Fruit fly (Drosophila melanogaster) whole organism, embryonic: ENCODE measurements around the gene CG12206.

ENCODE experiments used
- ATbp ChIP-seq: fragments of 200-800 bp; sonication (Bioruptor generic); optimal IDR thresholded peaks from 2 replicates; lab custom pipeline; 2017; ENCODE audit warnings: missing biosample characterization, mild to moderate bottlenecking, missing genetic modification characterization, missing genetic modification reagents
- Abd-B ChIP-seq: fragments of 200-800 bp; sonication (Bioruptor generic); optimal IDR thresholded peaks from 2 replicates; lab custom pipeline; 2018; ENCODE audit warnings: missing biosample characterization, mild to moderate bottlenecking, missing genetic modification characterization, moderate library complexity
- Adf1 ChIP-seq: fragments of 200-800 bp; sonication (Bioruptor generic); IDR thresholded peaks from 2 replicates; pipeline ENCODE4 v1.3.6; 2022; ENCODE audit warnings: missing biosample characterization, missing genetic modification characterization
- Asciz ChIP-seq: fragments of 200-800 bp; sonication (Bioruptor generic); optimal IDR thresholded peaks from 2 replicates; lab custom pipeline; 2017; ENCODE audit warnings: missing biosample characterization, mild to moderate bottlenecking, missing genetic modification characterization, missing genetic modification reagents
- CG10431 ChIP-seq: fragments of 200-800 bp; sonication (Bioruptor generic); optimal IDR thresholded peaks from 3 replicates; lab custom pipeline; 2018; ENCODE audit warnings: missing biosample characterization, mild to moderate bottlenecking, missing genetic modification characterization
- CG11247 ChIP-seq: fragments of 200-800 bp; sonication (Bioruptor generic); IDR thresholded peaks from 2 replicates; pipeline ENCODE4 v1.3.6; 2022; ENCODE audit warnings: missing biosample characterization, missing genetic modification characterization
- CG12219 ChIP-seq: fragments of 200-800 bp; sonication (Bioruptor generic); optimal IDR thresholded peaks from 3 replicates; lab custom pipeline; 2018; ENCODE audit warnings: missing biosample characterization, mild to moderate bottlenecking, missing genetic modification characterization
- CG12659 ChIP-seq: fragments of 200-800 bp; sonication (Bioruptor generic); optimal IDR thresholded peaks from 3 replicates; lab custom pipeline; 2017; ENCODE audit warnings: mild to moderate bottlenecking, missing biosample characterization, missing genetic modification reagents, missing genetic modification characterization
- CG14667 ChIP-seq: fragments of 200-800 bp; sonication (Bioruptor generic); IDR thresholded peaks from 2 replicates; pipeline ENCODE4 v1.3.6; 2022; ENCODE audit warnings: missing biosample characterization, missing genetic modification characterization
- CG15073 ChIP-seq: fragments of 200-800 bp; sonication (Bioruptor generic); optimal IDR thresholded peaks from 2 replicates; lab custom pipeline; 2016; ENCODE audit warnings: missing biosample characterization, missing genetic modification characterization
- CG17359 ChIP-seq: fragments of 200-800 bp; sonication (Bioruptor generic); optimal IDR thresholded peaks from 3 replicates; lab custom pipeline; 2018; ENCODE audit warnings: missing biosample characterization, mild to moderate bottlenecking, missing genetic modification characterization, moderate library complexity
- CG17568 ChIP-seq: fragments of 200-800 bp; sonication (Bioruptor generic); optimal IDR thresholded peaks from 2 replicates; lab custom pipeline; 2018; ENCODE audit warnings: missing biosample characterization, mild to moderate bottlenecking, missing genetic modification characterization, moderate library complexity
- CG18476 ChIP-seq: fragments of 200-800 bp; sonication (Bioruptor generic); optimal IDR thresholded peaks from 2 replicates; lab custom pipeline; 2016; ENCODE audit warnings: missing biosample characterization, mild to moderate bottlenecking, missing genetic modification characterization
- CG34224 ChIP-seq: fragments of 200-800 bp; sonication (Bioruptor generic); IDR thresholded peaks from 3 replicates; pipeline ENCODE4 v1.3.6; 2022; ENCODE audit warnings: missing biosample characterization, missing genetic modification characterization; ENCODE audit not compliant: partially characterized antibody
- CG4854 ChIP-seq: fragments of 200-800 bp; sonication (Bioruptor generic); optimal IDR thresholded peaks from 2 replicates; lab custom pipeline; 2016; ENCODE audit warnings: missing biosample characterization, missing genetic modification characterization, inconsistent platforms
- CG7839 ChIP-seq: fragments of 200-800 bp; sonication (Bioruptor generic); optimal IDR thresholded peaks from 3 replicates; lab custom pipeline; 2018; ENCODE audit warnings: missing biosample characterization, mild to moderate bottlenecking, missing genetic modification characterization, moderate library complexity
- CG7928 ChIP-seq: fragments of 200-800 bp; sonication (Bioruptor generic); optimal IDR thresholded peaks from 2 replicates; lab custom pipeline; 2017; ENCODE audit warnings: missing biosample characterization, mild to moderate bottlenecking, missing genetic modification characterization
- CG9727 ChIP-seq: fragments of 200-800 bp; sonication (Bioruptor generic); optimal IDR thresholded peaks from 3 replicates; lab custom pipeline; 2017; ENCODE audit warnings: missing biosample characterization, mild to moderate bottlenecking, missing genetic modification characterization
- CG9817 ChIP-seq: fragments of 200-800 bp; sonication (Bioruptor generic); optimal IDR thresholded peaks from 2 replicates; lab custom pipeline; 2018; ENCODE audit warnings: missing biosample characterization, mild to moderate bottlenecking, missing genetic modification characterization, moderate library complexity
- CHES-1-like ChIP-seq: fragments of 200-800 bp; sonication (Bioruptor generic); optimal IDR thresholded peaks from 2 replicates; lab custom pipeline; 2016; ENCODE audit warnings: missing biosample characterization, missing genetic modification characterization
- CTCF ChIP-seq: fragments of 200-800 bp; sonication (Bioruptor generic); optimal IDR thresholded peaks from 2 replicates; lab custom pipeline; 2017; ENCODE audit warnings: missing biosample characterization, mild to moderate bottlenecking, missing genetic modification characterization, moderate library complexity
- CkIIα-i1 ChIP-seq: fragments of 200-800 bp; sonication (Bioruptor generic); IDR thresholded peaks from 2 replicates; pipeline ENCODE4 v1.3.6; 2022; ENCODE audit warnings: missing biosample characterization, missing genetic modification characterization
- Deaf1 ChIP-seq: fragments of 200-800 bp; optimal IDR thresholded peaks from 3 replicates; lab custom pipeline; 2019; ENCODE audit warnings: missing biosample characterization, mild to moderate bottlenecking, missing genetic modification characterization, moderate library complexity
- Dek ChIP-seq: fragments of 200-800 bp; sonication (Bioruptor generic); optimal IDR thresholded peaks from 3 replicates; lab custom pipeline; 2019; ENCODE audit warnings: missing biosample characterization, mild to moderate bottlenecking, missing genetic modification characterization, moderate library complexity
- E2f1 ChIP-seq: fragments of 200-800 bp; sonication (Bioruptor generic); IDR thresholded peaks from 2 replicates; pipeline ENCODE4 v1.3.6; 2022; ENCODE audit warnings: missing biosample characterization, missing genetic modification characterization
- Fer1 ChIP-seq: fragments of 200-800 bp; sonication (Bioruptor generic); optimal IDR thresholded peaks from 2 replicates; lab custom pipeline; 2017; ENCODE audit warnings: missing biosample characterization, mild to moderate bottlenecking, missing genetic modification characterization
- Hand ChIP-seq: fragments of 200-800 bp; sonication (Bioruptor generic); optimal IDR thresholded peaks from 2 replicates; lab custom pipeline; 2017; ENCODE audit warnings: mild to moderate bottlenecking, missing biosample characterization, missing genetic modification reagents, missing genetic modification characterization
- HmgD ChIP-seq: fragments of 200-800 bp; sonication (Bioruptor generic); optimal IDR thresholded peaks from 3 replicates; lab custom pipeline; 2016; ENCODE audit warnings: missing biosample characterization, missing genetic modification characterization
- Lhr ChIP-seq: fragments of 200-800 bp; sonication (Bioruptor generic); optimal IDR thresholded peaks from 3 replicates; lab custom pipeline; 2017; ENCODE audit warnings: mild to moderate bottlenecking, missing biosample characterization, missing genetic modification reagents, missing genetic modification characterization
- Ravus ChIP-seq: fragments of 200-800 bp; sonication (Bioruptor generic); IDR thresholded peaks from 2 replicates; pipeline ENCODE4 v1.3.6; 2022; ENCODE audit warnings: missing biosample characterization, missing genetic modification characterization
- Sox102F ChIP-seq: fragments of 200-800 bp; sonication (Bioruptor generic); optimal IDR thresholded peaks from 2 replicates; lab custom pipeline; 2018; ENCODE audit warnings: missing biosample characterization, mild to moderate bottlenecking, missing genetic modification characterization, moderate library complexity
- aop ChIP-seq: fragments of 200-800 bp; sonication (Bioruptor generic); IDR thresholded peaks from 2 replicates; pipeline ENCODE4 v1.3.6; 2022; ENCODE audit warnings: missing biosample characterization, missing genetic modification characterization
- br ChIP-seq: fragments of >200 bp; optimal IDR thresholded peaks from 2 replicates; lab custom pipeline; 2017
- cad ChIP-seq: fragments of >200 bp; optimal IDR thresholded peaks from 2 replicates; lab custom pipeline; 2017; ENCODE audit warnings: missing biosample characterization, missing genetic modification characterization
- cato ChIP-seq: fragments of 200-800 bp; sonication (Bioruptor generic); optimal IDR thresholded peaks from 2 replicates; lab custom pipeline; 2016; ENCODE audit warnings: missing biosample characterization, missing genetic modification characterization, borderline replicate concordance
- caup ChIP-seq: fragments of 200-800 bp; sonication (Bioruptor generic); optimal IDR thresholded peaks from 3 replicates; lab custom pipeline; 2017; ENCODE audit warnings: missing biosample characterization, mild to moderate bottlenecking, missing genetic modification characterization, moderate library complexity; ENCODE audit not compliant: severe bottlenecking
- cwo ChIP-seq: fragments of 200-800 bp; sonication (Bioruptor generic); optimal IDR thresholded peaks from 3 replicates; lab custom pipeline; 2017; ENCODE audit warnings: missing biosample characterization, missing genetic modification characterization, mild to moderate bottlenecking, moderate library complexity, missing genetic modification reagents
- dati ChIP-seq: fragments of 200-800 bp; sonication (Bioruptor generic); IDR thresholded peaks from 2 replicates; pipeline ENCODE4 v1.3.6; 2022; ENCODE audit warnings: missing biosample characterization, missing genetic modification characterization
- hbn ChIP-seq: fragments of 200-800 bp; sonication (Bioruptor generic); IDR thresholded peaks from 2 replicates; pipeline ENCODE4 v1.3.6; 2022; ENCODE audit warnings: missing biosample characterization, missing genetic modification characterization; ENCODE audit not compliant: partially characterized antibody
- ken ChIP-seq: fragments of 200-800 bp; sonication (Bioruptor generic); IDR thresholded peaks from 3 replicates; pipeline ENCODE4 v1.3.6; 2022; ENCODE audit warnings: missing biosample characterization, missing genetic modification characterization
- org-1 ChIP-seq: fragments of 200-800 bp; sonication (Bioruptor generic); optimal IDR thresholded peaks from 2 replicates; lab custom pipeline; 2017; ENCODE audit warnings: missing biosample characterization, missing genetic modification characterization
- peb ChIP-seq: fragments of 200-800 bp; sonication (Bioruptor generic); IDR thresholded peaks from 2 replicates; pipeline ENCODE4 v1.3.6; 2022; ENCODE audit warnings: missing biosample characterization, missing genetic modification characterization
- repo ChIP-seq: fragments of 200-800 bp; sonication (Bioruptor generic); optimal IDR thresholded peaks from 2 replicates; lab custom pipeline; 2016; ENCODE audit warnings: missing biosample characterization, missing genetic modification characterization
- row ChIP-seq: fragments of 200-800 bp; sonication (Bioruptor generic); IDR thresholded peaks from 3 replicates; pipeline ENCODE4 v1.3.6; 2022; ENCODE audit warnings: missing biosample characterization, missing genetic modification characterization
- sens-2 ChIP-seq: fragments of 200-800 bp; sonication (Bioruptor generic); IDR thresholded peaks from 2 replicates; pipeline ENCODE4 v1.3.6; 2022; ENCODE audit warnings: missing biosample characterization, missing genetic modification characterization
- shn ChIP-seq: fragments of 200-800 bp; sonication (Bioruptor generic); optimal IDR thresholded peaks from 3 replicates; lab custom pipeline; 2016; ENCODE audit warnings: missing biosample characterization, missing genetic modification characterization
- sisA ChIP-seq: fragments of 200-800 bp; sonication (Bioruptor generic); IDR thresholded peaks from 2 replicates; pipeline ENCODE4 v1.3.6; 2022; ENCODE audit warnings: missing biosample characterization, missing genetic modification characterization
- sna ChIP-seq: fragments of 200-800 bp; sonication (Bioruptor generic); IDR thresholded peaks from 2 replicates; pipeline ENCODE4 v1.3.6; 2022; ENCODE audit warnings: missing biosample characterization, missing genetic modification characterization; ENCODE audit not compliant: partially characterized antibody
- so ChIP-seq: fragments of 200-800 bp; sonication (Bioruptor generic); IDR thresholded peaks from 3 replicates; pipeline ENCODE4 v1.3.6; 2022; ENCODE audit warnings: missing biosample characterization, missing genetic modification characterization
- wek ChIP-seq: fragments of 200-800 bp; sonication (Bioruptor generic); optimal IDR thresholded peaks from 3 replicates; lab custom pipeline; 2018; ENCODE audit warnings: missing biosample characterization, mild to moderate bottlenecking, missing genetic modification characterization, moderate library complexity
- zen2 ChIP-seq: fragments of 200-800 bp; sonication (Bioruptor generic); IDR thresholded peaks from 3 replicates; pipeline ENCODE4 v1.3.6; 2022; ENCODE audit warnings: missing biosample characterization, missing genetic modification characterization; ENCODE audit not compliant: partially characterized antibody

The CG12206 gene

dm6 chrX:3455431-3456001 lies 18.8 kb downstream of the CG12206 start (continued):
- TF ChIP-seq Sox102F (GFP tag; lab: Kevin White, UChicago) (peak; percentile 60), Hand (no peak), sna (GFP tag; lab: Robert Waterston, UW) (no peak), repo (no peak), cwo (GFP tag; lab: Kevin White, UChicago) (peak; percentile 42), CG10431 (GFP tag; lab: Kevin White, UChicago) (no peak), CHES-1-like (GFP tag; lab: Kevin White, UChicago) (no peak), wek (GFP tag; lab: Kevin White, UChicago) (no peak), Asciz (peak; percentile 32), E2f1 (GFP tag; lab: Robert Waterston, UW) (peak; percentile 47; the same call in 1 of the 2 replicates), CG17568 (GFP tag; lab: Kevin White, UChicago) (no peak), HmgD (GFP tag; lab: Kevin White, UChicago) (no peak), CkIIα-i1 (GFP tag; lab: Robert Waterston, UW) (no peak), Ravus (GFP tag; lab: Robert Waterston, UW) (no peak), CTCF (GFP tag; lab: Kevin White, UChicago) (no peak), CG11247 (GFP tag; lab: Robert Waterston, UW) (no peak), cato (GFP tag; lab: Kevin White, UChicago) (no peak), CG9727 (GFP tag; lab: Kevin White, UChicago) (no peak), ken (no peak), Lhr (GFP tag; lab: Kevin White, UChicago) (no peak), Abd-B (no peak), Deaf1 (tag; lab: Kevin White, UChicago) (peak; percentile 24), sens-2 (GFP tag; lab: Robert Waterston, UW) (no peak), org-1 (peak; percentile 2), CG17359 (tag; lab: Kevin White, UChicago) (peak; percentile 51), aop (no peak), sisA (GFP tag; lab: Robert Waterston, UW) (no peak), CG14667 (0 out of 2 replicates have a peak, but pooled peaks have one; percentile 11), zen2 (GFP tag; lab: Robert Waterston, UW) (no peak), CG12219 (peak; percentile 25), CG12659 (GFP tag; lab: Kevin White, UChicago) (peak; percentile 33), CG15073 (GFP tag; lab: Kevin White, UChicago) (no peak), cad (no peak), CG7839 (tag; lab: Kevin White, UChicago) (peak; percentile 70), CG4854 (GFP tag; lab: Kevin White, UChicago) (no peak), ATbp (GFP tag; lab: Kevin White, UChicago) (peak; percentile 48), peb (no peak), Adf1 (GFP tag; lab: Robert Waterston, UW) (no peak), caup (GFP tag; lab: Kevin White, UChicago) (no peak), hbn (no peak), CG9817 (peak; percentile 9), Fer1 (peak; percentile 14), CG34224 (GFP tag; lab: Robert Waterston, UW) (no peak), CG18476 (GFP tag; lab: Kevin White, UChicago) (no peak), shn (no peak), Dek (no peak), so (GFP tag; lab: Robert Waterston, UW) (no peak), CG7928 (no peak), dati (GFP tag; lab: Robert Waterston, UW) (no peak), br (lab: Kevin White, UChicago) (no peak), row (GFP tag; lab: Robert Waterston, UW) (peak; percentile 48; the same call in 2 of the 3 replicates)
